Fruit fly (Drosophila melanogaster) whole organism, prepupa: ENCODE measurements around the gene CG2059.
A peak's percentile ranks its signal among the peaks of the same experiment; 100 is the strongest.

Experiments used
- CG10631 ChIP-seq: fragments of 200-800 bp; sonication (Bioruptor generic); optimal IDR thresholded peaks from 2 replicates; lab custom pipeline; 2016; ENCODE audit warnings: missing biosample characterization, missing genetic modification characterization
- CG11762 ChIP-seq: fragments of 200-800 bp; sonication (Bioruptor generic); optimal IDR thresholded peaks from 3 replicates; lab custom pipeline; 2016; ENCODE audit warnings: missing biosample characterization, missing genetic modification characterization; ENCODE audit not compliant: insufficient read depth
- CG11902 ChIP-seq: fragments of 200-800 bp; sonication (Bioruptor generic); optimal IDR thresholded peaks from 3 replicates; lab custom pipeline; 2016; ENCODE audit warnings: missing biosample characterization, missing genetic modification characterization
- CG1621 ChIP-seq: fragments of 200-800 bp; sonication (Bioruptor generic); optimal IDR thresholded peaks from 3 replicates; lab custom pipeline; 2018; ENCODE audit warnings: missing biosample characterization, mild to moderate bottlenecking, missing genetic modification characterization
- CG16779 ChIP-seq: fragments of 200-800 bp; sonication (Bioruptor generic); optimal IDR thresholded peaks from 3 replicates; lab custom pipeline; 2017; ENCODE audit warnings: missing biosample characterization, mild to moderate bottlenecking, missing genetic modification characterization
- CG31627 ChIP-seq: fragments of 200-800 bp; sonication (Bioruptor generic); optimal IDR thresholded peaks from 3 replicates; lab custom pipeline; 2016; ENCODE audit warnings: missing biosample characterization, missing genetic modification characterization
- CG32006 ChIP-seq: fragments of 200-800 bp; sonication (Bioruptor generic); optimal IDR thresholded peaks from 3 replicates; lab custom pipeline; 2017; ENCODE audit warnings: missing biosample characterization, mild to moderate bottlenecking, missing genetic modification characterization
- CG34406 ChIP-seq: fragments of 200-800 bp; sonication (Bioruptor generic); optimal IDR thresholded peaks from 3 replicates; lab custom pipeline; 2016; ENCODE audit warnings: missing biosample characterization, missing genetic modification characterization
- CG3919 ChIP-seq: fragments of 200-800 bp; sonication (Bioruptor generic); optimal IDR thresholded peaks from 3 replicates; lab custom pipeline; 2016; ENCODE audit warnings: missing biosample characterization, missing genetic modification characterization
- CG6808 ChIP-seq: fragments of 200-800 bp; sonication (Bioruptor generic); optimal IDR thresholded peaks from 3 replicates; lab custom pipeline; 2017; ENCODE audit warnings: missing biosample characterization, missing genetic modification characterization, mild to moderate bottlenecking, moderate library complexity, missing genetic modification reagents
- CG6854 ChIP-seq: fragments of 200-800 bp; sonication (Bioruptor generic); optimal IDR thresholded peaks from 2 replicates; lab custom pipeline; 2017; ENCODE audit warnings: missing biosample characterization, mild to moderate bottlenecking, missing genetic modification characterization
- CG8119 ChIP-seq: fragments of 200-800 bp; sonication (Bioruptor generic); IDR thresholded peaks from 3 replicates; pipeline ENCODE4 v1.3.6; 2022; ENCODE audit warnings: missing biosample characterization, missing genetic modification characterization
- CG8319 ChIP-seq: fragments of 200-800 bp; sonication (Bioruptor generic); optimal IDR thresholded peaks from 3 replicates; lab custom pipeline; 2016; ENCODE audit warnings: missing biosample characterization, missing genetic modification characterization
- CG9139 ChIP-seq: fragments of 200-800 bp; sonication (Bioruptor generic); optimal IDR thresholded peaks from 3 replicates; lab custom pipeline; 2017; ENCODE audit warnings: missing biosample characterization, mild to moderate bottlenecking, missing genetic modification characterization
- Eip75B ChIP-seq: fragments of 200-800 bp; sonication (Bioruptor generic); optimal IDR thresholded peaks from 3 replicates; lab custom pipeline; 2016; ENCODE audit warnings: missing biosample characterization, missing genetic modification characterization
- Eip78C ChIP-seq: fragments of 200-800 bp; sonication (Bioruptor generic); peaks from one replicate; lab custom pipeline; 2016; ENCODE audit warnings: missing biosample characterization, missing genetic modification characterization
- Ets21C ChIP-seq: fragments of 200-800 bp; sonication (Bioruptor generic); optimal IDR thresholded peaks from 3 replicates; lab custom pipeline; 2016; ENCODE audit warnings: missing biosample characterization, missing genetic modification characterization
- Ets96B ChIP-seq: fragments of 200-800 bp; optimal IDR thresholded peaks from 2 replicates; lab custom pipeline; 2019; ENCODE audit warnings: missing biosample characterization, mild to moderate bottlenecking, missing genetic modification characterization, moderate library complexity
- Gug ChIP-seq: fragments of 200-800 bp; sonication (Bioruptor generic); IDR thresholded peaks from 2 replicates; pipeline ENCODE4 v1.3.6; 2022; ENCODE audit warnings: missing biosample characterization, missing genetic modification characterization
- Hr38 ChIP-seq: sonication (Bioruptor generic); optimal IDR thresholded peaks from 2 replicates; lab custom pipeline; 2016; ENCODE audit warnings: missing biosample characterization, missing genetic modification characterization
- Hr4 ChIP-seq: fragments of 200-800 bp; sonication (Bioruptor generic); optimal IDR thresholded peaks from 3 replicates; lab custom pipeline; 2016; ENCODE audit warnings: missing biosample characterization, missing genetic modification characterization
- Smox ChIP-seq: fragments of 200-800 bp; sonication (Bioruptor generic); optimal IDR thresholded peaks from 3 replicates; lab custom pipeline; 2016; ENCODE audit warnings: missing biosample characterization, missing genetic modification characterization
- Sox14 ChIP-seq: fragments of 200-800 bp; sonication (Bioruptor generic); optimal IDR thresholded peaks from 3 replicates; lab custom pipeline; 2016; ENCODE audit warnings: missing biosample characterization, missing genetic modification characterization
- Sox15 ChIP-seq: fragments of 200-800 bp; sonication (Bioruptor generic); optimal IDR thresholded peaks from 3 replicates; lab custom pipeline; 2016; ENCODE audit warnings: missing biosample characterization, missing genetic modification characterization
- achi ChIP-seq: fragments of 200-800 bp; sonication (Bioruptor generic); optimal IDR thresholded peaks from 3 replicates; lab custom pipeline; 2016; ENCODE audit warnings: missing biosample characterization, missing genetic modification characterization
- acj6 ChIP-seq: fragments of 200-800 bp; sonication (Bioruptor generic); optimal IDR thresholded peaks from 3 replicates; lab custom pipeline; 2016; ENCODE audit warnings: missing biosample characterization, missing genetic modification characterization
- dac ChIP-seq: fragments of 200-800 bp; sonication (Bioruptor generic); optimal IDR thresholded peaks from 2 replicates; lab custom pipeline; 2017; ENCODE audit warnings: missing biosample characterization, mild to moderate bottlenecking, missing genetic modification characterization
- eg ChIP-seq: fragments of 200-800 bp; sonication (Bioruptor generic); IDR thresholded peaks from 3 replicates; pipeline ENCODE4 v1.3.6; 2022; ENCODE audit warnings: missing biosample characterization, missing genetic modification characterization
- esn ChIP-seq: fragments of 200-800 bp; sonication (Bioruptor generic); optimal IDR thresholded peaks from 2 replicates; lab custom pipeline; 2016; ENCODE audit warnings: missing biosample characterization, mild to moderate bottlenecking, missing genetic modification characterization, moderate library complexity
- fd59A ChIP-seq: fragments of 200-800 bp; sonication (Bioruptor generic); optimal IDR thresholded peaks from 2 replicates; lab custom pipeline; 2017; ENCODE audit warnings: missing biosample characterization, mild to moderate bottlenecking, missing genetic modification characterization, missing genetic modification reagents
- fd85E ChIP-seq: fragments of 200-800 bp; sonication (Bioruptor generic); optimal IDR thresholded peaks from 3 replicates; lab custom pipeline; 2016; ENCODE audit warnings: missing biosample characterization, missing genetic modification characterization
- fkh ChIP-seq: fragments of 200-800 bp; sonication (Bioruptor generic); optimal IDR thresholded peaks from 3 replicates; lab custom pipeline; 2017; ENCODE audit warnings: missing biosample characterization, mild to moderate bottlenecking, missing genetic modification characterization, moderate library complexity
- lz ChIP-seq: fragments of 200-800 bp; sonication (Bioruptor generic); optimal IDR thresholded peaks from 3 replicates; lab custom pipeline; 2016; ENCODE audit warnings: missing biosample characterization, missing genetic modification characterization
- net ChIP-seq: fragments of 200-800 bp; sonication (Bioruptor generic); optimal IDR thresholded peaks from 3 replicates; lab custom pipeline; 2016; ENCODE audit warnings: missing biosample characterization, missing genetic modification characterization
- pdm3 ChIP-seq: fragments of 200-800 bp; sonication (Bioruptor generic); optimal IDR thresholded peaks from 3 replicates; lab custom pipeline; 2016; ENCODE audit warnings: missing biosample characterization, missing genetic modification characterization
- salr ChIP-seq, 2 experiments: fragments of 200-800 bp; sonication (Bioruptor generic); optimal IDR thresholded peaks; 3 replicates each; lab custom pipeline; 2016 to 2018; ENCODE audit warnings: missing biosample characterization in 2 of 2, missing genetic modification characterization in 2 of 2, mild to moderate bottlenecking in 1 of 2
- spab ChIP-seq: fragments of 200-800 bp; sonication (Bioruptor generic); optimal IDR thresholded peaks from 2 replicates; lab custom pipeline; 2017; ENCODE audit warnings: missing biosample characterization, mild to moderate bottlenecking, missing genetic modification characterization, missing genetic modification reagents
- ss ChIP-seq, 2 experiments: fragments of 200-800 bp; sonication (Bioruptor generic); optimal IDR thresholded peaks; 2 replicates in 1 of 2; 3 replicates in 1 of 2; lab custom pipeline; 2017 to 2018; ENCODE audit warnings: mild to moderate bottlenecking in 2 of 2, missing biosample characterization in 2 of 2, missing genetic modification characterization in 2 of 2, moderate library complexity in 1 of 2
- topi ChIP-seq: fragments of 200-800 bp; sonication (Bioruptor generic); optimal IDR thresholded peaks from 3 replicates; lab custom pipeline; 2016; ENCODE audit warnings: missing biosample characterization, missing genetic modification characterization
- vri ChIP-seq: fragments of 200-800 bp; sonication (Bioruptor generic); optimal IDR thresholded peaks from 3 replicates; lab custom pipeline; 2016; ENCODE audit warnings: missing biosample characterization, mild to moderate bottlenecking, missing genetic modification characterization

The CG2059 gene

DNA sequence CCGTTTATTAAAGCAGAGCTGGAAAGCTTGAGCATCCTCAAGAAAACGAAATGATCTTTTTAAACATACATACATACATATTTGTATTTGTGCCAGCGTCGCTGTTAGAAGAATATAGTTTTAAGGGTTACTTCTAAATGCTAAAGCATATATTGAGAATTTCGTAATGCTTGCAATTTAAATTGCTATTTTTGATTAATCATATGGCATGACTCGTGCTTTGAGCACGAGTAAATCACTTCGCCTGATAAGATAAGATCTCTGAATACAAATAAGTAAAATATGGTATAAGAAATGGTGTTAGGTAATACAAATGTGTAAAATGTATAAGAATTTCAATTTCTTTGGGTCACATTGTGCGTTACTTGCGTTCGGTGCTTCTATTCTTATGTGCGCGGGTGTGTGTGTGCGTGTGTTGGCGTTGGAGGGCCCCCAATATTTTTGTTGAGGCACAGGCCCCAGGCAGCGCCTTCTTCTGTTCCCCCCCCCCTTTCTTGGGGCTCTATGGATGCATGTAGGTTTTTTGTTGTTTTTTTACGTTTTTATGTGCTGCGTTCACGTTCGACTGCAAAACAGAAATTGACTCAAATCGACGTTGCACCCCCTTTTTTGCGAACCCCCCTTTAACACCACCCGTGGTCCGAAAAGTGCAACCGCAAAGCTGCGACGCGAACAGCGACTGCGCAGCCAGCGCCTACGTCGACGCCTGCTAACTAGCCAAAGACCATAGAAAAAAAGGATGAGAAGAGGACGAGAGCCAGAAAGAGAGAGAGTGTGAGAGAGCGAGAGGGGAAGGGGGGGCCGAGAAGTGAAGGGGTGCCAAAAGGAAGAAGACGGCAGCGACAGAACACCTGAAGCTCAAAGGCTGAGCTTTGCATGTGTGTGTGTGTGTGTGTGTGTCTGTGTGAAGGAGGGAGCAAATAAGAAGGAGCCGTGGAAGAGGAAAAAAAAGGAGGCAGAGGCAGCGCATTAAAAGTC lies 15.5 kb downstream of the CG2059 start (continued):
- TF ChIP-seq Hr38 (GFP tag; lab: Kevin White, UChicago) (no peak), esn (GFP tag; lab: Kevin White, UChicago) (peak; percentile 89), CG6808 (GFP tag; lab: Kevin White, UChicago) (peak; percentile 87), CG16779 (peak; percentile 53), CG8119 (GFP tag; lab: Robert Waterston, UW) (peak; percentile 56; the same call in 2 of the 3 replicates), Hr4 (GFP tag; lab: Kevin White, UChicago) (peak; percentile 81), Gug (peak; percentile 65), fd59A (peak; percentile 89), CG1621 (peak; percentile 27), achi (GFP tag; lab: Kevin White, UChicago) (peak; percentile 74), Ets21C (GFP tag; lab: Kevin White, UChicago) (peak; percentile 71), Ets96B (tag; lab: Kevin White, UChicago) (peak; percentile 57), net (GFP tag; lab: Kevin White, UChicago) (peak; percentile 69), CG10631 (peak; percentile 75), Eip75B (GFP tag; lab: Kevin White, UChicago) (peak; percentile 83), lz (GFP tag; lab: Kevin White, UChicago) (peak; percentile 86), CG3919 (GFP tag; lab: Kevin White, UChicago) (peak; percentile 71), Sox14 (GFP tag; lab: Kevin White, UChicago) (peak; percentile 82), CG11762 (GFP tag; lab: Kevin White, UChicago) (peak; percentile 78), fd85E (peak; percentile 22), pdm3 (GFP tag; lab: Kevin White, UChicago) (peak; percentile 84), CG32006 (GFP tag; lab: Kevin White, UChicago) (peak; percentile 94), CG11902 (GFP tag; lab: Kevin White, UChicago) (peak; percentile 42), CG6854 (GFP tag; lab: Kevin White, UChicago) (no peak), Smox (GFP tag; lab: Kevin White, UChicago) (peak; percentile 84), eg (peak; percentile 82), topi (GFP tag; lab: Kevin White, UChicago) (peak; percentile 90), dac (GFP tag; lab: Kevin White, UChicago) (peak; percentile 26), Eip78C (GFP tag; lab: Kevin White, UChicago) (peak; percentile 94), fkh (GFP tag; lab: Kevin White, UChicago) (no peak), CG8319 (GFP tag; lab: Kevin White, UChicago) (peak; percentile 50), salr (GFP tag; optimal IDR thresholded peaks at IDR 0.05; lab: Kevin White, UChicago) (peak; percentile 38 to 89), ss (GFP tag; optimal IDR thresholded peaks at IDR 0.05; lab: Kevin White, UChicago) (no peak), vri (GFP tag; lab: Kevin White, UChicago) (peak; percentile 75), acj6 (GFP tag; lab: Kevin White, UChicago) (peak; percentile 72), CG9139 (peak; percentile 44), CG34406 (peak; percentile 62), CG31627 (GFP tag; lab: Kevin White, UChicago) (peak; percentile 85), spab (GFP tag; lab: Kevin White, UChicago) (peak; percentile 79), Sox15 (peak; percentile 77)
